Fruit fly (Drosophila melanogaster): ENCODE measurements around the gene loh.

loh gene

dm6 chr2L:10437317-10437716 is 5.0 kb upstream of the loh start, which contains the start of gene STUB1 (continued):
- TF ChIP-seq esg (GFP tag; conservative IDR thresholded peaks at IDR 0.05), result no peak
- no peak for TF ChIP-seq CG11695 (GFP tag; IDR thresholded peaks at IDR 0.05)
- no peak for TF ChIP-seq ftz-f1 (GFP tag; optimal IDR thresholded peaks at IDR 0.05)
- no peak for TF ChIP-seq CG17361 (GFP tag; IDR thresholded peaks at IDR 0.05)
- TF ChIP-seq CG14441 (GFP tag; IDR thresholded peaks at IDR 0.05), result no peak
- TF ChIP-seq peb (GFP tag; IDR thresholded peaks at IDR 0.05), result no peak
- no peak for TF ChIP-seq Atf3 (GFP tag; optimal IDR thresholded peaks at IDR 0.05)
- peak; percentile 52 for TF ChIP-seq B-H2 (GFP tag; optimal IDR thresholded peaks at IDR 0.05)
- peak; percentile 99 for TF ChIP-seq hb (GFP tag; IDR thresholded peaks at IDR 0.05; ENCODE audit: partially characterized antibody)
- peak; percentile 3 for TF ChIP-seq luna (GFP tag; optimal IDR thresholded peaks at IDR 0.05)
- TF ChIP-seq inv (GFP tag; IDR thresholded peaks at IDR 0.05; ENCODE audit: partially characterized antibody), result peak; percentile 99
- TF ChIP-seq CG31441 (GFP tag; IDR thresholded peaks at IDR 0.05), result no peak
- TF ChIP-seq Abd-B (GFP tag; optimal IDR thresholded peaks at IDR 0.05), result no peak
- no peak for TF ChIP-seq Nf-YA (GFP tag; IDR thresholded peaks at IDR 0.05)
- peak; percentile 61 for TF ChIP-seq sob (GFP tag; IDR thresholded peaks at IDR 0.05)
- TF ChIP-seq CG10147 (GFP tag; optimal IDR thresholded peaks at IDR 0.05), result no peak
- no peak for TF ChIP-seq CG12744 (GFP tag; optimal IDR thresholded peaks at IDR 0.05)
- TF ChIP-seq CG11085 (GFP tag; IDR thresholded peaks at IDR 0.05), result no peak
- peak; percentile 51 for TF ChIP-seq onecut (GFP tag; IDR thresholded peaks at IDR 0.05)
- TF ChIP-seq PHDP (tag; optimal IDR thresholded peaks at IDR 0.05), result no peak
- peak; percentile 2 for TF ChIP-seq Bteb2 (GFP tag; optimal IDR thresholded peaks at IDR 0.05)
- TF ChIP-seq HLHmδ (GFP tag; optimal IDR thresholded peaks at IDR 0.05), result no peak
- TF ChIP-seq eve (GFP tag; optimal IDR thresholded peaks at IDR 0.05), result no peak
- no peak for TF ChIP-seq CG8765 (GFP tag; IDR thresholded peaks at IDR 0.05)
- TF ChIP-seq CG7987 (GFP tag; optimal IDR thresholded peaks at IDR 0.05), result no peak
- TF ChIP-seq Taf1 (GFP tag; IDR thresholded peaks at IDR 0.05), result no peak
- TF ChIP-seq CG8944 (GFP tag; optimal IDR thresholded peaks at IDR 0.05), result no peak
- no peak for TF ChIP-seq gem (tag; optimal IDR thresholded peaks at IDR 0.05)
- TF ChIP-seq lilli (GFP tag; optimal IDR thresholded peaks at IDR 0.05), result peak; percentile 31
- TF ChIP-seq CG43689 (GFP tag; IDR thresholded peaks at IDR 0.05), result no peak
- TF ChIP-seq ab (GFP tag; optimal IDR thresholded peaks at IDR 0.05), result no peak
- TF ChIP-seq MBD-R2 (GFP tag; IDR thresholded peaks at IDR 0.05), result peak; percentile 91
- no peak for TF ChIP-seq CG12942 (GFP tag; optimal IDR thresholded peaks at IDR 0.05)
- no peak for TF ChIP-seq Vsx1 (GFP tag; optimal IDR thresholded peaks at IDR 0.05)
- peak; percentile 4 for TF ChIP-seq Side (GFP tag; optimal IDR thresholded peaks at IDR 0.05)
- TF ChIP-seq h (optimal IDR thresholded peaks at IDR 0.05), result no peak
- no peak for TF ChIP-seq wdn (GFP tag; IDR thresholded peaks at IDR 0.05)
- no peak for TF ChIP-seq Bdp1 (GFP tag; optimal IDR thresholded peaks at IDR 0.05)
- peak; percentile 53 for TF ChIP-seq stwl (tag; optimal IDR thresholded peaks at IDR 0.05)
- TF ChIP-seq CG1529 (GFP tag; optimal IDR thresholded peaks at IDR 0.05), result no peak
- TF ChIP-seq slp2 (GFP tag; optimal IDR thresholded peaks at IDR 0.05), result no peak
- peak; percentile 100 for TF ChIP-seq HLH4C (GFP tag; IDR thresholded peaks at IDR 0.05; ENCODE audit: partially characterized antibody)
- TF ChIP-seq CG15479 (GFP tag; optimal IDR thresholded peaks at IDR 0.05), result no peak
- no peak for TF ChIP-seq scrt (GFP tag; optimal IDR thresholded peaks at IDR 0.05)
- TF ChIP-seq MESR4 (GFP tag; optimal IDR thresholded peaks at IDR 0.05), result peak; percentile 46
- TF ChIP-seq lbe (GFP tag; optimal IDR thresholded peaks at IDR 0.05), result no peak
- no peak for TF ChIP-seq trem (tag; optimal IDR thresholded peaks at IDR 0.05)
- TF ChIP-seq Myb (GFP tag; optimal IDR thresholded peaks at IDR 0.05), result peak; percentile 81
- no peak for TF ChIP-seq Deaf1 (tag; optimal IDR thresholded peaks at IDR 0.05)
- TF ChIP-seq sug (tag; optimal IDR thresholded peaks at IDR 0.05), result peak; percentile 35
- TF ChIP-seq D (optimal IDR thresholded peaks at IDR 0.05), result no peak
- TF ChIP-seq D (GFP tag; optimal IDR thresholded peaks at IDR 0.05), result no peak
- no peak for TF ChIP-seq emc (GFP tag; optimal IDR thresholded peaks at IDR 0.05)
- TF ChIP-seq cad (GFP tag; optimal IDR thresholded peaks at IDR 0.05), result no peak
